Worm (Caenorhabditis elegans) whole organism, early embryonic: ENCODE results near the gene F59E11.7.

ENCODE experiments used
- aly-1 ChIP-seq: sonication (generic microtip); optimal IDR thresholded peaks from 2 replicates; lab custom pipeline; 2016; ENCODE audit warnings: missing genetic modification characterization, missing compliant biosample characterization
- ama-1 ChIP-seq: fragments of 150-350 bp; optimal IDR thresholded peaks from 2 replicates; lab custom pipeline; 2014
- ceh-13 ChIP-seq: fragments of 200-800 bp; sonication (Bioruptor generic); optimal IDR thresholded peaks from 2 replicates; lab custom pipeline; 2018; ENCODE audit warnings: mild to moderate bottlenecking, missing genetic modification characterization, missing compliant biosample characterization
- ceh-36 ChIP-seq: sonication (generic microtip); optimal IDR thresholded peaks from 2 replicates; lab custom pipeline; 2016; ENCODE audit warnings: missing genetic modification characterization, inconsistent platforms, missing compliant biosample characterization
- hmbx-1 ChIP-seq: sonication (generic microtip); optimal IDR thresholded peaks from 2 replicates; lab custom pipeline; 2016; ENCODE audit warnings: mild to moderate bottlenecking, missing genetic modification characterization, missing compliant biosample characterization
- hnd-1 ChIP-seq: sonication (generic microtip); optimal IDR thresholded peaks from 2 replicates; lab custom pipeline; 2016; ENCODE audit warnings: missing genetic modification characterization, missing compliant biosample characterization
- scrt-1 ChIP-seq: fragments of 200-800 bp; sonication (Bioruptor generic); IDR thresholded peaks from 2 replicates; pipeline ENCODE4 v1.3.6; 2022; ENCODE audit warnings: missing genetic modification characterization, missing compliant biosample characterization
- sea-1 ChIP-seq: fragments of 200-800 bp; sonication (Bioruptor generic); conservative IDR thresholded peaks from 2 replicates; pipeline ENCODE4 v1.3.6; 2022; ENCODE audit warnings: missing genetic modification characterization, missing compliant biosample characterization
- tbx-11 ChIP-seq: fragments of 200-800 bp; sonication (Bioruptor generic); IDR thresholded peaks from 2 replicates; pipeline ENCODE4 v1.3.6; 2022; ENCODE audit warnings: missing genetic modification characterization, missing compliant biosample characterization
- tbx-37 ChIP-seq: fragments of 200-800 bp; sonication (Bioruptor generic); conservative IDR thresholded peaks from 2 replicates; pipeline ENCODE4 v1.3.6; 2022; ENCODE audit warnings: missing genetic modification reagents, missing genetic modification characterization, missing compliant biosample characterization

ce11 chrV:8985740-8986139, 4.3 kb upstream of the F59E11.7 start, which contains the start of gene str-85:
- TF ChIP-seq tbx-37 = no peak
- TF ChIP-seq scrt-1 (GFP tag; lab: Robert Waterston, UW) = no peak
- no peak for TF ChIP-seq hnd-1
- TF ChIP-seq ama-1 (lab: Kevin White, UChicago) = no peak
- TF ChIP-seq sea-1 (GFP tag; lab: Robert Waterston, UW) = no peak
- no peak for TF ChIP-seq ceh-36 (tag; lab: Kevin White, UChicago)
- TF ChIP-seq ceh-13 = no peak
- TF ChIP-seq tbx-11 (GFP tag; lab: Robert Waterston, UW) = no peak
- TF ChIP-seq hmbx-1 (tag; lab: Kevin White, UChicago) = no peak
- TF ChIP-seq aly-1 (tag; lab: Kevin White, UChicago) = no peak
